Worm (Caenorhabditis elegans): Measurements from ENCODE around the gene Y54F10BM.9.

- TF ChIP-seq nhr-237 (tag; optimal IDR thresholded peaks at IDR 0.05): no peak
- TF ChIP-seq F37D6.2 (tag; optimal IDR thresholded peaks at IDR 0.05): no peak
- TF ChIP-seq hmg-1.1 (GFP tag; IDR thresholded peaks at IDR 0.05): no peak
- no peak for TF ChIP-seq lim-7 (GFP tag; IDR thresholded peaks at IDR 0.05)
Observed at ce11 chrIII:2262942-2263341, 41.8 kb downstream of the Y54F10BM.9 start, which contains the start of gene Y54F10BM.6.

Data from whole organism, L4 larva.